Fruit fly (Drosophila melanogaster) whole organism, adult: Measurements from ENCODE around the gene CG2652.
A peak's percentile ranks its signal among the peaks of the same experiment; 100 is the strongest.

Experiments used
- CG11617 ChIP-seq: fragments of 200-800 bp; sonication (Bioruptor generic); optimal IDR thresholded peaks from 2 replicates; lab custom pipeline; 2017; ENCODE audit warnings: mild to moderate bottlenecking, missing biosample characterization, missing genetic modification reagents, missing genetic modification characterization
- CG12768 ChIP-seq: fragments of 200-800 bp; sonication (Bioruptor generic); optimal IDR thresholded peaks from 2 replicates; lab custom pipeline; 2017; ENCODE audit warnings: missing biosample characterization, missing genetic modification characterization, mild to moderate bottlenecking, moderate library complexity, missing genetic modification reagents
- CG14711 ChIP-seq: fragments of 200-800 bp; sonication (Bioruptor generic); optimal IDR thresholded peaks from 2 replicates; lab custom pipeline; 2018; ENCODE audit warnings: missing biosample characterization, mild to moderate bottlenecking, missing genetic modification characterization, moderate library complexity
- CG1620 ChIP-seq: fragments of 200-800 bp; sonication (Bioruptor generic); optimal IDR thresholded peaks from 2 replicates; lab custom pipeline; 2016; ENCODE audit warnings: missing biosample characterization, missing genetic modification characterization
- CG33017 ChIP-seq: fragments of 200-800 bp; sonication (Bioruptor generic); optimal IDR thresholded peaks from 2 replicates; lab custom pipeline; 2018; ENCODE audit warnings: missing biosample characterization, mild to moderate bottlenecking, missing genetic modification characterization, moderate library complexity
- CG5204 ChIP-seq: fragments of 200-800 bp; sonication (Bioruptor generic); optimal IDR thresholded peaks from 2 replicates; lab custom pipeline; 2016; ENCODE audit warnings: missing biosample characterization, missing genetic modification characterization
- CG7045 ChIP-seq: fragments of 200-800 bp; sonication (Bioruptor generic); optimal IDR thresholded peaks from 2 replicates; lab custom pipeline; 2017; ENCODE audit warnings: missing biosample characterization, mild to moderate bottlenecking, missing genetic modification characterization
- CG7101 ChIP-seq: fragments of 200-800 bp; sonication (Bioruptor generic); optimal IDR thresholded peaks from 2 replicates; lab custom pipeline; 2018; ENCODE audit warnings: missing biosample characterization, mild to moderate bottlenecking, missing genetic modification characterization, moderate library complexity
- Clk ChIP-seq: fragments of 200-800 bp; sonication (Bioruptor generic); optimal IDR thresholded peaks from 2 replicates; lab custom pipeline; 2017; ENCODE audit warnings: missing biosample characterization, missing genetic modification characterization
- Crg-1 ChIP-seq: fragments of 200-800 bp; sonication (Bioruptor generic); optimal IDR thresholded peaks from 2 replicates; lab custom pipeline; 2016; ENCODE audit warnings: missing biosample characterization, missing genetic modification characterization
- Hr96 ChIP-seq: fragments of 200-800 bp; sonication (Bioruptor generic); optimal IDR thresholded peaks from 2 replicates; lab custom pipeline; 2016; ENCODE audit warnings: missing biosample characterization, missing genetic modification characterization
- Mnt ChIP-seq: fragments of 200-800 bp; sonication (Bioruptor generic); optimal IDR thresholded peaks from 2 replicates; lab custom pipeline; 2016; ENCODE audit warnings: missing biosample characterization, mild to moderate bottlenecking, missing genetic modification characterization
- bab1 ChIP-seq: fragments of 200-800 bp; sonication (Bioruptor generic); optimal IDR thresholded peaks from 3 replicates; lab custom pipeline; 2019; ENCODE audit warnings: missing biosample characterization, mild to moderate bottlenecking, missing genetic modification characterization, moderate library complexity
- cic ChIP-seq: fragments of 200-800 bp; sonication (Bioruptor generic); optimal IDR thresholded peaks from 2 replicates; lab custom pipeline; 2017; ENCODE audit warnings: missing biosample characterization, mild to moderate bottlenecking, missing genetic modification characterization, moderate library complexity
- cnc ChIP-seq, 2 experiments: fragments of >200 bp; optimal IDR thresholded peaks; 2 replicates each; lab custom pipeline; 2017
- kay ChIP-seq: fragments of 200-800 bp; sonication (Bioruptor generic); peaks from one replicate; lab custom pipeline; 2016; ENCODE audit warnings: missing biosample characterization, missing genetic modification characterization, borderline replicate concordance
- ovo ChIP-seq: fragments of 200-800 bp; sonication (Bioruptor generic); optimal IDR thresholded peaks from 2 replicates; lab custom pipeline; 2016; ENCODE audit warnings: missing biosample characterization, missing genetic modification characterization
- pad ChIP-seq: fragments of 200-800 bp; sonication (Bioruptor generic); optimal IDR thresholded peaks from 3 replicates; lab custom pipeline; 2017; ENCODE audit warnings: missing biosample characterization, missing genetic modification characterization, mild to moderate bottlenecking, moderate library complexity, missing genetic modification reagents
- tj ChIP-seq: fragments of 200-800 bp; sonication (Bioruptor generic); optimal IDR thresholded peaks from 3 replicates; lab custom pipeline; 2017; ENCODE audit warnings: missing biosample characterization, mild to moderate bottlenecking, missing genetic modification characterization, moderate library complexity
- toe ChIP-seq: fragments of 200-800 bp; sonication (Bioruptor generic); optimal IDR thresholded peaks from 2 replicates; lab custom pipeline; 2016; ENCODE audit warnings: missing biosample characterization, missing genetic modification characterization

Gene CG2652

DNA sequence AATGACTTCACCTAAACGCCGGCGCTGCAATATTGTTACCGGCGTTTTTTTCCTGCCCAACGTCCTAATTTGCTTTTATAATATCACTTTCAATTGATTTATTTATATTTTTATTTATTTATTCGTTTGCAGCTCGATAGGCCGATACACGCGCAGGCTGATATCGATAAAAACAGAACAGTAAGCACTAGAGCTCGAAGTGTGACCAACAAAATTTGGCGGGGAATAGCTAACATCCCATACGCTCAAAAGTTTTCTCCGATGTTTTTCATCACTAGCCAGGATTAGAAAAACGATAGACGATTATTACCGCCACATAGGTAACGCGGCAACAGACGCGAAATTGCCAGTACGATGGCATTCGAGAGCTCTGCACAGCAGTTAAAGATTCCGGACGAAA, 31.0 kb upstream of the CG2652 start, which contains the start of the genes CG2685 and CG2694:
Gene CG2685, minus strand, starts transcription at position 185 of the 400 bp plus-strand sequence.
Gene CG2694, plus strand, starts transcription at position 304 of the 400 bp plus-strand sequence.
- TF ChIP-seq Clk (GFP tag; lab: Kevin White, UChicago) = no peak
- TF ChIP-seq ovo = no peak
- no peak for TF ChIP-seq CG5204
- TF ChIP-seq pad = peak; percentile 9
- TF ChIP-seq CG1620 (GFP tag; lab: Kevin White, UChicago) = peak; percentile 0
- peak; percentile 20 for TF ChIP-seq CG7101 (tag; lab: Kevin White, UChicago)
- peak; percentile 20 for TF ChIP-seq bab1 (GFP tag; lab: Kevin White, UChicago)
- peak; percentile 45 for TF ChIP-seq Mnt (GFP tag; lab: Kevin White, UChicago)
- TF ChIP-seq cnc (optimal IDR thresholded peaks at IDR 0.05; lab: Kevin White, UChicago) = no peak
- no peak for TF ChIP-seq toe (GFP tag; lab: Kevin White, UChicago)

DNA sequence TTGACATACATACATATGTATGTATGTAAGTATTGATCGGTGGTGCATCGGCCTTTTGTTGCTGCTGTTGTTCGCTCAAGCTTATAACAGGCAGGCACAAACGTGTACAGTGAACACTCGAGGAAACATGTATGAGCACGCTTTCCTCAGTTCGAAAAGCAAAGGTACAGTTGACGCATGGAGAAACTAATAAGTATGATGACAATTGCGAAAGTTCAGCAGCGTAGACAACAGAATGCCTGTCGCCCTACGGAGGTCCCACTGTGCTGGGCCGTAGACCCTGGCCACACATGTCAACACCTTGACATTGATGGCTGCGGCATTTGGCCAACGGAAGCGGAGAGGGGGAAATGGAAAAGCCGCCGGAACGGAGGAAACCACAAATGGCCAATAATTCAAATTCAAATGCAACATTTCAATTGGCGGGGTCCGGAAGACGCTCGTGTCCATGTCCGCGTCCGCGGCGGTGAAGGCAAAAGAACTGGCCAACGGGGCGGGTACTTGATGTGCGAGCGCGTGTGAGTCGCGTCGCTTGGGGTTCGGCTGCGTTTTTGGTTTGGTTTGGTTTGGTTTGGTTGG, 25.5 kb upstream of the CG2652 start, which contains the start of gene CG2681:
Gene CG2681, plus strand, starts transcription at position 529 of the 579 bp plus-strand sequence.
- peak; percentile 44 for TF ChIP-seq Mnt (GFP tag; lab: Kevin White, UChicago)
- TF ChIP-seq Hr96 (GFP tag; lab: Kevin White, UChicago) = peak; percentile 18
- TF ChIP-seq toe (GFP tag; lab: Kevin White, UChicago) = peak; percentile 17
- no peak for TF ChIP-seq cic (GFP tag; lab: Kevin White, UChicago)
- peak; percentile 9 for TF ChIP-seq Crg-1 (GFP tag; lab: Kevin White, UChicago)
- peak; percentile 7 for TF ChIP-seq CG11617 (GFP tag; lab: Kevin White, UChicago)
- TF ChIP-seq CG7101 (tag; lab: Kevin White, UChicago) = peak; percentile 42
- TF ChIP-seq pad = peak; percentile 1
- no peak for TF ChIP-seq CG12768 (GFP tag; lab: Kevin White, UChicago)

dm6 chrX:2707377-2708090, 24.8 kb upstream of the CG2652 start, which contains the start of gene CG2680:
Gene CG2680, minus strand, starts transcription at chrX:2707427.
- no peak for TF ChIP-seq Clk (GFP tag; lab: Kevin White, UChicago)
- TF ChIP-seq cnc (optimal IDR thresholded peaks at IDR 0.05; lab: Kevin White, UChicago) = no peak
- TF ChIP-seq pad = no peak
- no peak for TF ChIP-seq Hr96 (GFP tag; lab: Kevin White, UChicago)
- TF ChIP-seq toe (GFP tag; lab: Kevin White, UChicago) = no peak
- TF ChIP-seq ovo = no peak
- no peak for TF ChIP-seq CG7101 (tag; lab: Kevin White, UChicago)
- TF ChIP-seq kay = no peak
- TF ChIP-seq CG5204 = no peak
- no peak for TF ChIP-seq CG1620 (GFP tag; lab: Kevin White, UChicago)
- no peak for TF ChIP-seq Crg-1 (GFP tag; lab: Kevin White, UChicago)
- TF ChIP-seq CG11617 (GFP tag; lab: Kevin White, UChicago) = no peak
- no peak for TF ChIP-seq bab1 (GFP tag; lab: Kevin White, UChicago)
- no peak for TF ChIP-seq CG33017
- no peak for TF ChIP-seq cic (GFP tag; lab: Kevin White, UChicago)
- TF ChIP-seq tj = no peak
- TF ChIP-seq Mnt (GFP tag; lab: Kevin White, UChicago) = no peak
- TF ChIP-seq CG14711 = no peak

DNA sequence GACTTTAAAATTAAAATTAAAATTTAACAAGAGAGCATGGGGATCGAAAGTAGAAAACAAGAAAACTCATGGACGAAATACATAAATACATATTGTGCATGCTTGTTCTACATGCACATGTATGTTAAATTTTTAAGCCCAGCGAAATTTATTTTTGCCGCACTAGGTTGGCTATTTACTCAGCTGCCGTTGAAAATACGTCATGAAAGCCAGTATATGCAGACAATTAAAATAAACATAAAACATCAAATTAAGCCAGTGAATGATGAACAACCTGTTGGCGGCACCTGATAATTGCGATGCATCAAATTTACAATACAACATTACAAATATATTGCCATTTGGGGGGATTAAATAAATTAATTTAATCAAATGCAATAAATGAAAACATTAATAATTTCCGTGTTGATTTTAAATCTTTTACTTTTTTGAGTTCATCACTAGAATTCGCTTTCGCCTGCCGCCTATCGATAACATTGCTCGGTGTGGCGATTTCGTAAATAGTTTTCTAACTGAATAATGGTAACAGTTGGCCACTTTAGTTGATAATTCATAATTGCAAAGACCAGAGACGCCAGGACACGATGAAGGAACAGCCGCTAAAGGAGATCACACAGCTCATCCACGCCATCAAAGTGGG, 21.5 kb upstream of the CG2652 start, which contains the start of gene eIF2Bbeta:
Gene eIF2Bbeta, plus strand, starts transcription at position 438 of the 640 bp plus-strand sequence.
- TF ChIP-seq cnc (optimal IDR thresholded peaks at IDR 0.05; lab: Kevin White, UChicago) (no peak), bab1 (GFP tag; lab: Kevin White, UChicago) (peak; percentile 6)

- TF ChIP-seq tj (peak; percentile 99), Mnt (GFP tag; lab: Kevin White, UChicago) (peak; percentile 100), CG12768 (GFP tag; lab: Kevin White, UChicago) (peak; percentile 100), CG11617 (GFP tag; lab: Kevin White, UChicago) (peak; percentile 100), toe (GFP tag; lab: Kevin White, UChicago) (peak; percentile 100), bab1 (GFP tag; lab: Kevin White, UChicago) (peak; percentile 100), Crg-1 (GFP tag; lab: Kevin White, UChicago) (peak; percentile 100), Hr96 (GFP tag; lab: Kevin White, UChicago) (peak; percentile 100), kay (no peak), cnc (optimal IDR thresholded peaks at IDR 0.05; lab: Kevin White, UChicago) (no peak), CG7101 (tag; lab: Kevin White, UChicago) (peak; percentile 100), CG33017 (peak; percentile 100), CG7045 (GFP tag; lab: Kevin White, UChicago) (peak; percentile 100), pad (peak; percentile 99), cic (GFP tag; lab: Kevin White, UChicago) (peak; percentile 98), CG1620 (GFP tag; lab: Kevin White, UChicago) (peak; percentile 100), Clk (GFP tag; lab: Kevin White, UChicago) (peak; percentile 100), CG14711 (peak; percentile 100), CG5204 (peak; percentile 100), ovo (peak; percentile 100)
These were observed 21.0 kb upstream of the CG2652 start, which contains the start of gene Ugalt for dm6 chrX:2703693-2704092. Gene Ugalt, minus strand, starts transcription at chrX:2703852.
